Worm (Caenorhabditis elegans): ENCODE data around the gene srw-89.

ce11 chrV:3974361-3974760, 42.5 kb upstream of the srw-89 start, which contains the start of gene str-82:
- TF ChIP-seq ama-1 (optimal IDR thresholded peaks at IDR 0.05): no peak
- TF ChIP-seq hlh-30 (tag; optimal IDR thresholded peaks at IDR 0.05; ENCODE audit: insufficient read depth): no peak
- no peak for TF ChIP-seq sox-4 (tag; optimal IDR thresholded peaks at IDR 0.05)
- TF ChIP-seq fkh-6 (tag; optimal IDR thresholded peaks at IDR 0.05): no peak
- no peak for TF ChIP-seq pax-1 (tag; optimal IDR thresholded peaks at IDR 0.05)
- TF ChIP-seq ref-2 (tag; optimal IDR thresholded peaks at IDR 0.05): no peak
- no peak for TF ChIP-seq rnt-1 (tag; optimal IDR thresholded peaks at IDR 0.05)
- no peak for TF ChIP-seq C38D4.7 (GFP tag; optimal IDR thresholded peaks at IDR 0.05)
- no peak for TF ChIP-seq madf-2 (tag; optimal IDR thresholded peaks at IDR 0.05)
- no peak for TF ChIP-seq elt-2 (tag; optimal IDR thresholded peaks at IDR 0.05)
- no peak for TF ChIP-seq ceh-9 (tag; optimal IDR thresholded peaks at IDR 0.05)
- no peak for TF ChIP-seq pha-4 (tag; optimal IDR thresholded peaks at IDR 0.05)
- TF ChIP-seq unc-55 (GFP tag; optimal IDR thresholded peaks at IDR 0.05): no peak
